Worm (Caenorhabditis elegans) whole organism, early embryonic: Measurements from ENCODE around the gene M162.15.

Source experiments
- B0310.2 ChIP-seq: sonication (generic microtip); optimal IDR thresholded peaks from 2 replicates; lab custom pipeline; 2016; ENCODE audit warnings: mild to moderate bottlenecking, missing genetic modification characterization, missing compliant biosample characterization
- F13C5.2 ChIP-seq: sonication (generic microtip); optimal IDR thresholded peaks from 2 replicates; lab custom pipeline; 2017; ENCODE audit warnings: mild to moderate bottlenecking, missing genetic modification characterization, inconsistent platforms, missing compliant biosample characterization
- aly-1 ChIP-seq: sonication (generic microtip); optimal IDR thresholded peaks from 2 replicates; lab custom pipeline; 2016; ENCODE audit warnings: missing genetic modification characterization, missing compliant biosample characterization
- ama-1 ChIP-seq: fragments of 150-350 bp; optimal IDR thresholded peaks from 2 replicates; lab custom pipeline; 2014
- ceh-13 ChIP-seq: fragments of 200-800 bp; sonication (Bioruptor generic); optimal IDR thresholded peaks from 2 replicates; lab custom pipeline; 2018; ENCODE audit warnings: mild to moderate bottlenecking, missing genetic modification characterization, missing compliant biosample characterization
- ceh-36 ChIP-seq: sonication (generic microtip); optimal IDR thresholded peaks from 2 replicates; lab custom pipeline; 2016; ENCODE audit warnings: missing genetic modification characterization, inconsistent platforms, missing compliant biosample characterization
- ets-7 ChIP-seq: sonication (generic microtip); optimal IDR thresholded peaks from 2 replicates; lab custom pipeline; 2016; ENCODE audit warnings: missing genotype, missing genetic modification characterization, missing compliant biosample characterization
- flt-1 ChIP-seq: fragments of 200-800 bp; sonication (Bioruptor generic); IDR thresholded peaks from 2 replicates; pipeline ENCODE4 v1.3.6; 2022; ENCODE audit warnings: missing genetic modification characterization, missing compliant biosample characterization
- hmbx-1 ChIP-seq: sonication (generic microtip); optimal IDR thresholded peaks from 2 replicates; lab custom pipeline; 2016; ENCODE audit warnings: mild to moderate bottlenecking, missing genetic modification characterization, missing compliant biosample characterization
- hmg-4 ChIP-seq: fragments of 200-800 bp; sonication (Bioruptor generic); optimal IDR thresholded peaks from 2 replicates; lab custom pipeline; 2018; ENCODE audit warnings: mild to moderate bottlenecking, missing genetic modification characterization, missing compliant biosample characterization
- hnd-1 ChIP-seq: sonication (generic microtip); optimal IDR thresholded peaks from 2 replicates; lab custom pipeline; 2016; ENCODE audit warnings: missing genetic modification characterization, missing compliant biosample characterization
- pes-1 ChIP-seq: fragments of 200-800 bp; sonication (Bioruptor generic); IDR thresholded peaks from 2 replicates; pipeline ENCODE4 v1.3.6; 2022; ENCODE audit warnings: missing genetic modification reagents, missing genetic modification characterization, missing compliant biosample characterization
- scrt-1 ChIP-seq: fragments of 200-800 bp; sonication (Bioruptor generic); IDR thresholded peaks from 2 replicates; pipeline ENCODE4 v1.3.6; 2022; ENCODE audit warnings: missing genetic modification characterization, missing compliant biosample characterization
- sea-1 ChIP-seq: fragments of 200-800 bp; sonication (Bioruptor generic); conservative IDR thresholded peaks from 2 replicates; pipeline ENCODE4 v1.3.6; 2022; ENCODE audit warnings: missing genetic modification characterization, missing compliant biosample characterization
- tbx-11 ChIP-seq: fragments of 200-800 bp; sonication (Bioruptor generic); IDR thresholded peaks from 2 replicates; pipeline ENCODE4 v1.3.6; 2022; ENCODE audit warnings: missing genetic modification characterization, missing compliant biosample characterization
- tbx-37 ChIP-seq: fragments of 200-800 bp; sonication (Bioruptor generic); conservative IDR thresholded peaks from 2 replicates; pipeline ENCODE4 v1.3.6; 2022; ENCODE audit warnings: missing genetic modification reagents, missing genetic modification characterization, missing compliant biosample characterization
- tra-4 ChIP-seq: sonication (generic microtip); optimal IDR thresholded peaks from 2 replicates; lab custom pipeline; 2017; ENCODE audit warnings: missing genetic modification characterization, missing compliant biosample characterization

The M162.15 gene

ce11 chrV:19788360-19788759 lies 16.8 kb upstream of the M162.15 start, which contains the start of gene clec-258:
Gene clec-258, plus strand, starts transcription at chrV:19788440.
- TF ChIP-seq tra-4, result no peak
- TF ChIP-seq flt-1, result no peak
- no peak for TF ChIP-seq ets-7 (tag; lab: Kevin White, UChicago)
- no peak for TF ChIP-seq ceh-13
- TF ChIP-seq hmbx-1 (tag; lab: Kevin White, UChicago), result no peak
- TF ChIP-seq pes-1 (GFP tag; lab: Robert Waterston, UW), result no peak
- TF ChIP-seq F13C5.2 (tag; lab: Kevin White, UChicago), result no peak

- TF ChIP-seq hnd-1 (tag; lab: Kevin White, UChicago), result no peak
- TF ChIP-seq scrt-1 (GFP tag; lab: Robert Waterston, UW), result no peak
- no peak for TF ChIP-seq tbx-11
- TF ChIP-seq flt-1, result no peak
- TF ChIP-seq tbx-37, result no peak
- TF ChIP-seq ceh-13, result no peak
- no peak for TF ChIP-seq F13C5.2 (tag; lab: Kevin White, UChicago)
- TF ChIP-seq ets-7 (tag; lab: Kevin White, UChicago), result no peak
- no peak for TF ChIP-seq ama-1 (lab: Kevin White, UChicago)
- no peak for TF ChIP-seq ceh-36 (tag; lab: Kevin White, UChicago)
- TF ChIP-seq tra-4, result no peak
- TF ChIP-seq pes-1 (GFP tag; lab: Robert Waterston, UW), result no peak
- no peak for TF ChIP-seq aly-1 (tag; lab: Kevin White, UChicago)
- no peak for TF ChIP-seq hmbx-1 (tag; lab: Kevin White, UChicago)
- TF ChIP-seq hmg-4 (GFP tag; lab: Kevin White, UChicago), result no peak
Observed at ce11 chrV:19783829-19784228, 12.3 kb upstream of the M162.15 start, which contains the start of gene srt-45. Gene srt-45, plus strand, starts transcription at chrV:19784129.

ce11 chrV:19779220-19779619 lies 7.7 kb upstream of the M162.15 start:
- TF ChIP-seq F13C5.2 (tag; lab: Kevin White, UChicago) (no peak), tra-4 (no peak), hnd-1 (tag; lab: Kevin White, UChicago) (no peak), flt-1 (no peak), aly-1 (tag; lab: Kevin White, UChicago) (no peak), sea-1 (GFP tag; lab: Robert Waterston, UW) (no peak), hmbx-1 (tag; lab: Kevin White, UChicago) (no peak), ceh-13 (no peak), tbx-37 (no peak), scrt-1 (GFP tag; lab: Robert Waterston, UW) (no peak), tbx-11 (no peak), ama-1 (lab: Kevin White, UChicago) (no peak), ceh-36 (tag; lab: Kevin White, UChicago) (no peak), pes-1 (GFP tag; lab: Robert Waterston, UW) (no peak), hmg-4 (GFP tag; lab: Kevin White, UChicago) (no peak), B0310.2 (no peak)

ce11 chrV:19778608-19779007 lies 7.0 kb upstream of the M162.15 start, which contains the start of gene fbxa-194:
Gene fbxa-194, minus strand, starts transcription at chrV:19778708.
- no peak for TF ChIP-seq tra-4
- no peak for TF ChIP-seq pes-1 (GFP tag; lab: Robert Waterston, UW)
- no peak for TF ChIP-seq aly-1 (tag; lab: Kevin White, UChicago)
- no peak for TF ChIP-seq sea-1 (GFP tag; lab: Robert Waterston, UW)
- no peak for TF ChIP-seq tbx-37
- no peak for TF ChIP-seq ceh-13
- TF ChIP-seq ceh-36 (tag; lab: Kevin White, UChicago), result no peak
- TF ChIP-seq tbx-11, result no peak
- TF ChIP-seq ama-1 (lab: Kevin White, UChicago), result no peak
- no peak for TF ChIP-seq ets-7 (tag; lab: Kevin White, UChicago)
- no peak for TF ChIP-seq scrt-1 (GFP tag; lab: Robert Waterston, UW)
- TF ChIP-seq hmbx-1 (tag; lab: Kevin White, UChicago), result no peak
- TF ChIP-seq hmg-4 (GFP tag; lab: Kevin White, UChicago), result no peak
- no peak for TF ChIP-seq B0310.2
- no peak for TF ChIP-seq F13C5.2 (tag; lab: Kevin White, UChicago)
- no peak for TF ChIP-seq hnd-1 (tag; lab: Kevin White, UChicago)

ce11 chrV:19777227-19777626 lies 5.7 kb upstream of the M162.15 start, which contains the start of gene fbxa-118:
Gene fbxa-118, minus strand, starts transcription at chrV:19777327.
- no peak for TF ChIP-seq tbx-11

- no peak for TF ChIP-seq hmg-4 (GFP tag; lab: Kevin White, UChicago)
- TF ChIP-seq tbx-37, result no peak
- TF ChIP-seq scrt-1 (GFP tag; lab: Robert Waterston, UW), result no peak
- no peak for TF ChIP-seq sea-1 (GFP tag; lab: Robert Waterston, UW)
- TF ChIP-seq aly-1 (tag; lab: Kevin White, UChicago), result no peak
- no peak for TF ChIP-seq ceh-13
- TF ChIP-seq hnd-1 (tag; lab: Kevin White, UChicago), result no peak
- no peak for TF ChIP-seq hmbx-1 (tag; lab: Kevin White, UChicago)
- no peak for TF ChIP-seq ets-7 (tag; lab: Kevin White, UChicago)
- TF ChIP-seq B0310.2, result no peak
Observed at ce11 chrV:19767719-19768118, 3.8 kb downstream of the M162.15 start.

- TF ChIP-seq aly-1 (tag; lab: Kevin White, UChicago) (no peak), pes-1 (GFP tag; lab: Robert Waterston, UW) (no peak), ceh-13 (no peak), tbx-37 (no peak), tra-4 (no peak), flt-1 (no peak), sea-1 (GFP tag; lab: Robert Waterston, UW) (no peak), ceh-36 (tag; lab: Kevin White, UChicago) (no peak)
Observed at ce11 chrV:19760751-19761150, 10.8 kb downstream of the M162.15 start, which contains the start of gene M162.5. Gene M162.5, plus strand, starts transcription at chrV:19761051.

ce11 chrV:19759282-19759681 lies 12.3 kb downstream of the M162.15 start:
- TF ChIP-seq sea-1 (GFP tag; lab: Robert Waterston, UW), result no peak
